Fruit fly (Drosophila melanogaster) whole organism, embryonic: ENCODE results near the gene CG43401.

Experiments
- CG10321 ChIP-seq: fragments of 200-800 bp; sonication (Bioruptor generic); IDR thresholded peaks from 2 replicates; pipeline ENCODE4 v1.3.6; 2022; ENCODE audit warnings: missing biosample characterization, missing genetic modification characterization
- CG6175 ChIP-seq: fragments of 200-800 bp; sonication (Bioruptor generic); IDR thresholded peaks from 3 replicates; pipeline ENCODE4 v1.3.6; 2022; ENCODE audit warnings: missing biosample characterization, missing genetic modification characterization
- CG7271 ChIP-seq: fragments of 200-800 bp; sonication (Bioruptor generic); optimal IDR thresholded peaks from 2 replicates; lab custom pipeline; 2018; ENCODE audit warnings: missing biosample characterization, mild to moderate bottlenecking, missing genetic modification characterization, moderate library complexity
- Hmx ChIP-seq: fragments of 200-800 bp; sonication (Bioruptor generic); optimal IDR thresholded peaks from 2 replicates; lab custom pipeline; 2016; ENCODE audit warnings: missing biosample characterization, missing genetic modification characterization
- bbx ChIP-seq: fragments of 200-800 bp; sonication (Bioruptor generic); IDR thresholded peaks from 2 replicates; pipeline ENCODE4 v1.3.6; 2022; ENCODE audit warnings: missing biosample characterization, missing genetic modification characterization; ENCODE audit not compliant: partially characterized antibody

DNA sequence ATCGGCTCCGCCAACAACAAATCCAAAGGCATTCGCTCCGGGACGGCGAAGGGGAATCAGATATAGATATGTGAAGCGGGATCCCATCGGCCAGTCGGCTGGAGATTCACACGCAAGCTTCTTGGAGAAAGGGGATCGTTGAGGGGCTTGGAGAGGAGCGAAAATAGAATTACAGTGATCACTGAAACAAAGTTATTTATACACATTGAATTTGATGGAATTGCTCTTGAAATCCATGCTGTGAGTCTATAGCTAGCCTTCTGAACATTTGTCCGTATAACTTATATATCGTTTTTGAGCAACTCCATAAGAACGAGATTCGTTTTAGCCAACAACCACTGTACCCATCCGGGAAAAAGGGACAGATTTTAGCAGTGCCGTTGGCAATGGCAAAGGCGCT, 3.5 kb upstream of the CG43401 start:
- TF ChIP-seq CG10321 (GFP tag; lab: Robert Waterston, UW) (no peak), CG7271 (tag; lab: Kevin White, UChicago) (no peak), Hmx (GFP tag; lab: Kevin White, UChicago) (no peak), bbx (GFP tag; lab: Robert Waterston, UW) (no peak), CG6175 (GFP tag; lab: Robert Waterston, UW) (no peak)
